Worm (Caenorhabditis elegans): Measurements from ENCODE around the gene ntp-1.
A peak's percentile ranks its signal among the peaks of the same experiment; 100 is the strongest.

The ntp-1 gene

ce11 chrIV:7790801-7791588 is 3.6 kb downstream of the ntp-1 start, which contains the start of gene rsp-6:
TSS of gene rsp-6 (minus strand) at chrIV:7791229.
- TF ChIP-seq F55B11.4 (tag; optimal IDR thresholded peaks at IDR 0.05; ENCODE audit: borderline replicate concordance, insufficient read depth) (no peak), ztf-18 (tag; optimal IDR thresholded peaks at IDR 0.05) (peak; percentile 27), F37B4.10 (GFP tag; IDR thresholded peaks at IDR 0.05) (no peak), bed-2 (GFP tag; IDR thresholded peaks at IDR 0.05) (no peak), snpc-3.4 (tag; optimal IDR thresholded peaks at IDR 0.05) (peak; percentile 75), tbp1 (GFP tag; optimal IDR thresholded peaks at IDR 0.05) (peak; percentile 58), lin-40 (tag; optimal IDR thresholded peaks at IDR 0.05) (peak; percentile 63), ztf-26 (tag; optimal IDR thresholded peaks at IDR 0.05) (no peak), K11D2.4 (GFP tag; IDR thresholded peaks at IDR 0.05) (no peak), mxl-1 (tag; optimal IDR thresholded peaks at IDR 0.05) (no peak), ztf-6 (GFP tag; IDR thresholded peaks at IDR 0.05) (no peak), ztf-28 (GFP tag; IDR thresholded peaks at IDR 0.05) (0 out of 2 replicates have a peak, but pooled peaks have one; percentile 8), xnd-1 (tag; optimal IDR thresholded peaks at IDR 0.05) (peak; percentile 78), Y67H2A.10 (GFP tag; conservative IDR thresholded peaks at IDR 0.05) (peak; percentile 18; the same call in 1 of the 2 replicates), B0261.1 (tag; optimal IDR thresholded peaks at IDR 0.05) (no peak), sdz-38 (tag; optimal IDR thresholded peaks at IDR 0.05) (no peak), dpff-1 (tag; optimal IDR thresholded peaks at IDR 0.05) (no peak), ama-1 (optimal IDR thresholded peaks at IDR 0.05) (peak; percentile 28), ama-1 (GFP tag; optimal IDR thresholded peaks at IDR 0.05) (peak in 1 of 2 experiments; percentile 29), Y53G8AR.9 (GFP tag; conservative IDR thresholded peaks at IDR 0.05) (peak; percentile 89), ceh-58 (GFP tag; IDR thresholded peaks at IDR 0.05) (no peak), mes-4 (tag; optimal IDR thresholded peaks at IDR 0.05) (no peak), Y79H2A.3 (GFP tag; conservative IDR thresholded peaks at IDR 0.05) (no peak), sptf-2 (GFP tag; optimal IDR thresholded peaks at IDR 0.05) (no peak), Y53F4B.3 (GFP tag; IDR thresholded peaks at IDR 0.05) (no peak), K12H6.12 (tag; optimal IDR thresholded peaks at IDR 0.05) (peak; percentile 73), lag-1 (GFP tag; IDR thresholded peaks at IDR 0.05) (no peak), nhr-90 (tag; optimal IDR thresholded peaks at IDR 0.05) (peak; percentile 19), ccch-3 (GFP tag; optimal IDR thresholded peaks at IDR 0.05) (no peak), C06A6.2 (GFP tag; conservative IDR thresholded peaks at IDR 0.05) (no peak), ztf-3 (GFP tag; optimal IDR thresholded peaks at IDR 0.05) (no peak), him-1 (tag; optimal IDR thresholded peaks at IDR 0.05) (peak; percentile 43), sea-2 (GFP tag; IDR thresholded peaks at IDR 0.05) (no peak), aptf-3 (GFP tag; IDR thresholded peaks at IDR 0.05) (no peak), cebp-2 (GFP tag; IDR thresholded peaks at IDR 0.05) (no peak), C17E4.6 (GFP tag; IDR thresholded peaks at IDR 0.05) (peak; percentile 43; the same call in 1 of the 2 replicates), ZK185.1 (tag; optimal IDR thresholded peaks at IDR 0.05; ENCODE audit: poor library complexity, severe bottlenecking) (peak; percentile 82), F10E7.11 (tag; optimal IDR thresholded peaks at IDR 0.05) (no peak), nhr-120 (GFP tag; IDR thresholded peaks at IDR 0.05) (0 out of 2 replicates have a peak, but pooled peaks have one; percentile 43), atf-7 (tag; optimal IDR thresholded peaks at IDR 0.05) (no peak), aptf-2 (GFP tag; conservative IDR thresholded peaks at IDR 0.05) (peak; percentile 29; the same call in 1 of the 2 replicates), ceh-91 (GFP tag; IDR thresholded peaks at IDR 0.05) (peak; percentile 90), T26A5.8 (tag; optimal IDR thresholded peaks at IDR 0.05) (no peak), rec-8 (tag; optimal IDR thresholded peaks at IDR 0.05) (no peak), ceh-100 (GFP tag; IDR thresholded peaks at IDR 0.05) (peak; percentile 61), pha-4 (tag; optimal IDR thresholded peaks at IDR 0.05) (peak; percentile 13), madf-10 (tag; optimal IDR thresholded peaks at IDR 0.05) (peak; percentile 88), ceh-40 (GFP tag; IDR thresholded peaks at IDR 0.05) (no peak), gei-17 (GFP tag; optimal IDR thresholded peaks at IDR 0.05) (no peak)
